Worm (Caenorhabditis elegans) whole organism, L1 larva: ENCODE data around the gene daf-11.

Experiments used
- ama-1 ChIP-seq: fragments of 150-350 bp; optimal IDR thresholded peaks from 2 replicates; lab custom pipeline; 2014
- jun-1 ChIP-seq: fragments of 150-350 bp; optimal IDR thresholded peaks from 2 replicates; lab custom pipeline; 2014; ENCODE audit warnings: missing biosample characterization, missing genetic modification reagents, missing genetic modification characterization
- lin-39 ChIP-seq: fragments of 150-350 bp; optimal IDR thresholded peaks from 2 replicates; lab custom pipeline; 2014; ENCODE audit warnings: missing biosample characterization, missing genetic modification reagents, missing genetic modification characterization
- nhr-12 ChIP-seq: sonication (generic microtip); optimal IDR thresholded peaks from 2 replicates; lab custom pipeline; 2017; ENCODE audit warnings: missing biosample characterization, missing genetic modification characterization
- unc-130 ChIP-seq: fragments of 150-350 bp; optimal IDR thresholded peaks from 2 replicates; lab custom pipeline; 2017; ENCODE audit warnings: missing biosample characterization, missing genetic modification characterization, inconsistent platforms

DNA sequence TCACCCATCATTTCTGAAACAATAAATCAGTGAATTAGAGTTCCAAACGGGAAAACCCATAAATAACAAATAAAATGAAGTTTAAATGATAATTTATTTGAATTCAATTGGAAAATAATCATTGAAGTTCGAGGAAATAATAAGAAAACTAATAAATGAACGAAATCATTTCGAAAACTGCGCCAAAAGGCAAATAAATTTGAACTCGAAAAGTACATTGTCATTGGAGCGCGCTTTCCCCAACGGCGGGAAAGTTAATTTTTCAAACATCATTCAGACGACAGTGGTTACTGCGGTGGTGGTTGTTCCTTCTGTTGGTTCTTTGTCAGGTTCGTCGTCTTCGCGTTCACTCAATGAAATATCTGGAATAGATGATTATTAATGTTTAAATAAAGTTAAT lies 7.6 kb upstream of the daf-11 start, which contains the start of gene npp-22:
- TF ChIP-seq nhr-12 (no peak), lin-39 (no peak), ama-1 (lab: Kevin White, UChicago) (no peak), unc-130 (tag; lab: Kevin White, UChicago) (peak; percentile 80), jun-1 (no peak)
